Worm (Caenorhabditis elegans) whole organism, L4 larva: ENCODE measurements around the gene BE0003N10.1.

ENCODE experiments used
- F44E2.7 ChIP-seq: fragments of 200-800 bp; sonication (Bioruptor generic); IDR thresholded peaks from 2 replicates; pipeline ENCODE4 v2.1.2; 2022; ENCODE audit warnings: missing genetic modification characterization, missing compliant biosample characterization
- F49E8.2 ChIP-seq: sonication (generic microtip); optimal IDR thresholded peaks from 2 replicates; lab custom pipeline; 2016; ENCODE audit warnings: missing compliant biosample characterization, mild to moderate bottlenecking, missing genetic modification characterization, borderline replicate concordance
- Y48G9A.11 ChIP-seq: fragments of 200-800 bp; sonication (Bioruptor generic); IDR thresholded peaks from 2 replicates; pipeline ENCODE4 v1.3.6; 2022; ENCODE audit warnings: missing genetic modification reagents, missing genetic modification characterization, missing compliant biosample characterization
- Y5F2A.4 ChIP-seq: fragments of 200-800 bp; sonication (Bioruptor generic); optimal IDR thresholded peaks from 2 replicates; lab custom pipeline; 2018; ENCODE audit warnings: mild to moderate bottlenecking, missing genetic modification characterization, missing compliant biosample characterization
- ZK337.2 ChIP-seq: fragments of 200-800 bp; sonication (Bioruptor generic); IDR thresholded peaks from 2 replicates; pipeline ENCODE4 v1.3.6; 2022; ENCODE audit warnings: missing genetic modification reagents, missing genetic modification characterization, missing compliant biosample characterization
- ZK546.5 ChIP-seq, 2 experiments: sonication (generic microtip); optimal IDR thresholded peaks; 2 replicates each; lab custom pipeline; 2017; ENCODE audit warnings: missing biosample characterization in 2 of 2, missing genetic modification characterization in 2 of 2
- aha-1 ChIP-seq: fragments of 150-350 bp; peaks from one replicate; lab custom pipeline; 2014; ENCODE audit warnings: missing biosample characterization, missing genetic modification characterization
- attf-4 ChIP-seq: sonication (generic microtip); optimal IDR thresholded peaks from 3 replicates; lab custom pipeline; 2017; ENCODE audit warnings: missing biosample characterization, missing genetic modification characterization
- ceh-28 ChIP-seq: fragments of 150-350 bp; optimal IDR thresholded peaks from 2 replicates; lab custom pipeline; 2014; ENCODE audit warnings: missing biosample characterization, missing genetic modification reagents, missing genetic modification characterization
- dmd-9 ChIP-seq: fragments of 200-800 bp; sonication (Bioruptor generic); IDR thresholded peaks from 2 replicates; pipeline ENCODE4 v1.3.6; 2022; ENCODE audit warnings: missing genetic modification reagents, missing genetic modification characterization, missing compliant biosample characterization
- dpl-1 ChIP-seq: fragments of 150-350 bp; optimal IDR thresholded peaks from 2 replicates; lab custom pipeline; 2014; ENCODE audit warnings: missing biosample characterization, missing genetic modification reagents, missing genetic modification characterization
- fos-1 ChIP-seq: fragments of 150-350 bp; optimal IDR thresholded peaks from 2 replicates; lab custom pipeline; 2014; ENCODE audit warnings: missing biosample characterization, missing genetic modification characterization
- hlh-30 ChIP-seq: sonication (generic microtip); optimal IDR thresholded peaks from 2 replicates; lab custom pipeline; 2017; ENCODE audit warnings: antibody characterized with exemption, mild to moderate bottlenecking, missing genetic modification characterization, missing compliant biosample characterization; ENCODE audit not compliant: insufficient read depth
- jun-1 ChIP-seq: fragments of 150-350 bp; optimal IDR thresholded peaks from 2 replicates; lab custom pipeline; 2014; ENCODE audit warnings: missing biosample characterization, missing genetic modification reagents, missing genetic modification characterization
- lin-1 ChIP-seq: fragments of 200-800 bp; sonication (Bioruptor generic); IDR thresholded peaks from 2 replicates; pipeline ENCODE4 v1.3.6; 2022; ENCODE audit warnings: missing genetic modification reagents, missing genetic modification characterization, missing compliant biosample characterization
- lin-13 ChIP-seq: fragments of 150-350 bp; optimal IDR thresholded peaks from 2 replicates; lab custom pipeline; 2014; ENCODE audit warnings: missing biosample characterization, missing genetic modification reagents, missing genetic modification characterization
- lin-15B ChIP-seq: fragments of 150-350 bp; sonication (generic microtip); optimal IDR thresholded peaks from 3 replicates; lab custom pipeline; 2014; ENCODE audit warnings: missing biosample characterization, missing genetic modification characterization
- lir-3 ChIP-seq: sonication (generic microtip); optimal IDR thresholded peaks from 2 replicates; lab custom pipeline; 2016; ENCODE audit warnings: mild to moderate bottlenecking, missing genetic modification characterization, missing compliant biosample characterization
- mdl-1 ChIP-seq, 2 experiments: fragments of 150-350 bp in 1 of 2; sonication (generic microtip) in 1 of 2; optimal IDR thresholded peaks; 2 replicates each; lab custom pipeline; 2014 to 2017; ENCODE audit warnings: missing biosample characterization in 2 of 2, missing genetic modification characterization in 2 of 2
- mdt-29 ChIP-seq: fragments of 200-800 bp; sonication (Bioruptor generic); IDR thresholded peaks from 2 replicates; pipeline ENCODE4 v1.3.6; 2022; ENCODE audit warnings: missing genetic modification reagents, missing genetic modification characterization, missing compliant biosample characterization
- mes-2 ChIP-seq: sonication (generic microtip); optimal IDR thresholded peaks from 2 replicates; lab custom pipeline; 2016; ENCODE audit warnings: missing genotype, mild to moderate bottlenecking, missing genetic modification characterization, missing compliant biosample characterization; ENCODE audit not compliant: poor library complexity, severe bottlenecking
- nhr-10 ChIP-seq: fragments of 150-350 bp; optimal IDR thresholded peaks from 2 replicates; lab custom pipeline; 2014; ENCODE audit warnings: missing biosample characterization, missing genetic modification characterization
- nhr-11 ChIP-seq: fragments of 150-350 bp; optimal IDR thresholded peaks from 2 replicates; lab custom pipeline; 2014; ENCODE audit warnings: missing biosample characterization, missing genetic modification characterization
- nhr-28 ChIP-seq: fragments of 150-350 bp; optimal IDR thresholded peaks from 2 replicates; lab custom pipeline; 2014; ENCODE audit warnings: missing biosample characterization, missing genetic modification characterization
- nhr-41 ChIP-seq: fragments of 200-800 bp; sonication (Bioruptor generic); IDR thresholded peaks from 2 replicates; pipeline ENCODE4 v1.3.6; 2022; ENCODE audit warnings: missing genetic modification reagents, missing genetic modification characterization, missing compliant biosample characterization
- nhr-42 ChIP-seq: fragments of 200-800 bp; sonication (Bioruptor generic); IDR thresholded peaks from 2 replicates; pipeline ENCODE4 v1.3.6; 2022; ENCODE audit warnings: missing genetic modification characterization, missing compliant biosample characterization
- nhr-77 ChIP-seq: fragments of 150-350 bp; optimal IDR thresholded peaks from 2 replicates; lab custom pipeline; 2014; ENCODE audit warnings: missing biosample characterization, missing genetic modification characterization
- php-3 ChIP-seq: fragments of 200-800 bp; sonication (Bioruptor generic); IDR thresholded peaks from 2 replicates; pipeline ENCODE4 v1.3.6; 2022; ENCODE audit warnings: missing genetic modification reagents, missing genetic modification characterization, missing compliant biosample characterization
- sdz-12 ChIP-seq: fragments of 200-800 bp; sonication (Bioruptor generic); optimal IDR thresholded peaks from 2 replicates; lab custom pipeline; 2018; ENCODE audit warnings: mild to moderate bottlenecking, missing genetic modification characterization, missing compliant biosample characterization
- snpc-4 ChIP-seq: fragments of 150-350 bp; optimal IDR thresholded peaks from 2 replicates; lab custom pipeline; 2014; ENCODE audit warnings: missing biosample characterization, missing genetic modification characterization
- spr-1 ChIP-seq: sonication (generic microtip); optimal IDR thresholded peaks from 2 replicates; lab custom pipeline; 2016; ENCODE audit warnings: mild to moderate bottlenecking, missing genetic modification characterization, missing compliant biosample characterization
- zfp-2 ChIP-seq: sonication (generic microtip); optimal IDR thresholded peaks from 2 replicates; lab custom pipeline; 2016; ENCODE audit warnings: mild to moderate bottlenecking, missing genetic modification characterization, missing compliant biosample characterization
- zfp-3 ChIP-seq: fragments of 200-800 bp; sonication (Bioruptor generic); conservative IDR thresholded peaks from 2 replicates; pipeline ENCODE4 v1.3.6; 2022; ENCODE audit warnings: missing genetic modification reagents, missing genetic modification characterization, missing compliant biosample characterization
- zip-2 ChIP-seq: fragments of 150-350 bp; optimal IDR thresholded peaks from 2 replicates; lab custom pipeline; 2014; ENCODE audit warnings: missing biosample characterization, missing genetic modification characterization
- ztf-11 ChIP-seq: fragments of 150-350 bp; optimal IDR thresholded peaks from 2 replicates; lab custom pipeline; 2014; ENCODE audit warnings: missing biosample characterization, missing genetic modification characterization
- ztf-7 ChIP-seq: fragments of 150-350 bp; optimal IDR thresholded peaks from 2 replicates; lab custom pipeline; 2014; ENCODE audit warnings: missing biosample characterization, missing genetic modification characterization

Gene BE0003N10.1

ce11 chrIII:1080536-1080935 is 43.2 kb downstream of the BE0003N10.1 start, which contains the start of the genes rab-18 and kbp-4 (continued):
- peak; percentile 51; the same call in 1 of the 2 replicates for TF ChIP-seq Y48G9A.11 (GFP tag; lab: Robert Waterston, UW)
- TF ChIP-seq nhr-42 (GFP tag; lab: Robert Waterston, UW): 0 out of 2 replicates have a peak, but pooled peaks have one; percentile 54
- no peak; the same call in 1 of the 2 replicates for TF ChIP-seq zfp-3 (GFP tag; lab: Robert Waterston, UW)
- TF ChIP-seq ZK337.2: no peak
- TF ChIP-seq F49E8.2 (tag; lab: Kevin White, UChicago): peak; percentile 79
- no peak for TF ChIP-seq sdz-12 (GFP tag; lab: Kevin White, UChicago)
- TF ChIP-seq nhr-28 (tag; lab: Kevin White, UChicago): peak; percentile 88
- peak; percentile 99 for TF ChIP-seq aha-1 (tag; lab: Kevin White, UChicago)
- peak; percentile 41 for TF ChIP-seq ceh-28 (tag; lab: Kevin White, UChicago)
- peak; percentile 6 for TF ChIP-seq nhr-10 (tag; lab: Kevin White, UChicago)
- peak; percentile 96 for TF ChIP-seq lin-13 (GFP tag; lab: Kevin White, UChicago)
- peak; percentile 70; the same call in 1 of the 2 replicates for TF ChIP-seq mdt-29 (GFP tag; lab: Robert Waterston, UW)
- peak; percentile 64 for TF ChIP-seq ztf-7 (tag; lab: Kevin White, UChicago)
- TF ChIP-seq spr-1 (tag; lab: Kevin White, UChicago): peak; percentile 76
- peak; percentile 94 for TF ChIP-seq mes-2
- TF ChIP-seq dpl-1: peak; percentile 99
- 0 out of 2 replicates have a peak, but pooled peaks have one; percentile 39 for TF ChIP-seq dmd-9 (GFP tag; lab: Robert Waterston, UW)
- TF ChIP-seq attf-4: no peak
- no peak for TF ChIP-seq nhr-41 (GFP tag; lab: Robert Waterston, UW)
- peak; percentile 100 for TF ChIP-seq hlh-30 (tag; lab: Kevin White, UChicago)

ce11 chrIII:1081101-1081500 is 43.8 kb downstream of the BE0003N10.1 start, which contains the start of gene par-2:
Gene par-2 (plus strand): TSS chrIII:1081401.
- TF ChIP-seq ztf-11 (tag; lab: Kevin White, UChicago) (no peak), mdl-1 (tag; optimal IDR thresholded peaks at IDR 0.05; lab: Kevin White, UChicago) (no peak), attf-4 (no peak), aha-1 (tag; lab: Kevin White, UChicago) (no peak), fos-1 (tag; lab: Kevin White, UChicago) (no peak), nhr-42 (GFP tag; lab: Robert Waterston, UW) (no peak), lir-3 (tag; lab: Kevin White, UChicago) (no peak), zfp-2 (tag; lab: Kevin White, UChicago) (no peak), zip-2 (no peak), Y5F2A.4 (GFP tag; lab: Kevin White, UChicago) (no peak), lin-15B (no peak), nhr-11 (tag; lab: Kevin White, UChicago) (no peak), nhr-77 (no peak), F44E2.7 (GFP tag; lab: Robert Waterston, UW) (no peak), jun-1 (tag; lab: Kevin White, UChicago) (no peak), ZK546.5 (tag; optimal IDR thresholded peaks at IDR 0.05; lab: Kevin White, UChicago) (no peak), php-3 (GFP tag; lab: Robert Waterston, UW) (no peak)

- TF ChIP-seq ceh-28 (tag; lab: Kevin White, UChicago) (peak; percentile 48), zfp-3 (GFP tag; lab: Robert Waterston, UW) (no peak), snpc-4 (tag; lab: Kevin White, UChicago) (no peak)
These were observed 47.7 kb downstream of the BE0003N10.1 start for ce11 chrIII:1084971-1085370.

ce11 chrIII:1094391-1094790 is 57.1 kb downstream of the BE0003N10.1 start:
- TF ChIP-seq lin-1 (GFP tag; lab: Robert Waterston, UW): no peak
- TF ChIP-seq ceh-28 (tag; lab: Kevin White, UChicago): peak; percentile 86
